Fruit fly (Drosophila melanogaster) Kc167 (cell line): ENCODE data around the gene CG15812.

Experiments
- Myc ChIP-seq: fragments of >200 bp; optimal IDR thresholded peaks from 2 replicates; lab custom pipeline; 2017; ENCODE audit warnings: missing external identifiers
- Sin3A ChIP-seq: fragments of >200 bp; optimal IDR thresholded peaks from 2 replicates; lab custom pipeline; 2018; ENCODE audit warnings: missing external identifiers
- h ChIP-seq: fragments of >200 bp; optimal IDR thresholded peaks from 3 replicates; lab custom pipeline; 2018; ENCODE audit warnings: missing external identifiers
- insv ChIP-seq: fragments of >200 bp; optimal IDR thresholded peaks from 3 replicates; lab custom pipeline; 2018; ENCODE audit warnings: missing external identifiers
- psq ChIP-seq: fragments of >200 bp; optimal IDR thresholded peaks from 2 replicates; lab custom pipeline; 2017; ENCODE audit warnings: missing external identifiers
- ttk ChIP-seq: sonication (Bioruptor generic); optimal IDR thresholded peaks from 2 replicates; lab custom pipeline; 2017; ENCODE audit warnings: missing external identifiers

- TF ChIP-seq h (lab: Kevin White, UChicago): no peak
- no peak for TF ChIP-seq Sin3A (lab: Kevin White, UChicago)
- no peak for TF ChIP-seq psq
- no peak for TF ChIP-seq insv (lab: Kevin White, UChicago)
- TF ChIP-seq Myc (lab: Kevin White, UChicago): no peak
- no peak for TF ChIP-seq ttk (lab: Kevin White, UChicago)
Measured at dm6 chr3L:3194059-3194458, 34.3 kb downstream of the CG15812 start.
